Fruit fly (Drosophila melanogaster): ENCODE measurements around the gene CG42713.
A peak's percentile ranks its signal among the peaks of the same experiment; 100 is the strongest.

Gene CG42713

dm6 chr2L:8891140-8891539 lies at the start of gene CG42713:
Gene CG42713, plus strand, starts transcription at chr2L:8891440.
- no peak for TF ChIP-seq rgr (GFP tag; optimal IDR thresholded peaks at IDR 0.05)
- TF ChIP-seq lola (GFP tag; optimal IDR thresholded peaks at IDR 0.05) = no peak
- no peak for TF ChIP-seq Jra (GFP tag; optimal IDR thresholded peaks at IDR 0.05)
- no peak for TF ChIP-seq N (GFP tag; optimal IDR thresholded peaks at IDR 0.05)
- TF ChIP-seq Dfd (GFP tag; optimal IDR thresholded peaks at IDR 0.05) = no peak

dm6 chr2L:8841490-8842261 lies 49.6 kb upstream of the CG42713 start:
- no peak for TF ChIP-seq Sp1 (GFP tag; optimal IDR thresholded peaks at IDR 0.05)

dm6 chr2L:8842262-8842561 lies 49.0 kb upstream of the CG42713 start:
- TF ChIP-seq Hr78 (GFP tag; optimal IDR thresholded peaks at IDR 0.05) = no peak
- no peak for TF ChIP-seq Jra (GFP tag; optimal IDR thresholded peaks at IDR 0.05)
- no peak for TF ChIP-seq psq (GFP tag; optimal IDR thresholded peaks at IDR 0.05)

dm6 chr2L:8843593-8843992 lies 47.6 kb upstream of the CG42713 start:
- no peak for TF ChIP-seq rgr (GFP tag; optimal IDR thresholded peaks at IDR 0.05)
- TF ChIP-seq usp (GFP tag; optimal IDR thresholded peaks at IDR 0.05) = no peak
- TF ChIP-seq Vsx2 (GFP tag; optimal IDR thresholded peaks at IDR 0.05; ENCODE audit: partially characterized antibody) = no peak
- TF ChIP-seq Hr83 (GFP tag; optimal IDR thresholded peaks at IDR 0.05; ENCODE audit: poor library complexity, severe bottlenecking) = no peak
- TF ChIP-seq psq (GFP tag; optimal IDR thresholded peaks at IDR 0.05) = no peak
- no peak for TF ChIP-seq N (GFP tag; optimal IDR thresholded peaks at IDR 0.05)
- TF ChIP-seq brk (GFP tag; optimal IDR thresholded peaks at IDR 0.05) = no peak
- TF ChIP-seq lola (GFP tag; optimal IDR thresholded peaks at IDR 0.05) = no peak
- no peak for TF ChIP-seq HLH106 (tag; optimal IDR thresholded peaks at IDR 0.05)
- TF ChIP-seq CrebA (GFP tag; optimal IDR thresholded peaks at IDR 0.05; ENCODE audit: borderline replicate concordance) = no peak
- no peak for TF ChIP-seq sv (GFP tag; optimal IDR thresholded peaks at IDR 0.05)
- no peak for TF ChIP-seq Sp1 (GFP tag; optimal IDR thresholded peaks at IDR 0.05)
- no peak for TF ChIP-seq pan (optimal IDR thresholded peaks at IDR 0.05)
- no peak for TF ChIP-seq tai (GFP tag; optimal IDR thresholded peaks at IDR 0.05)
- TF ChIP-seq foxo (GFP tag; optimal IDR thresholded peaks at IDR 0.05) = no peak
- no peak for TF ChIP-seq CG9705 (GFP tag; optimal IDR thresholded peaks at IDR 0.05)
- TF ChIP-seq Rel (GFP tag; optimal IDR thresholded peaks at IDR 0.05) = no peak
- TF ChIP-seq Rel (tag; optimal IDR thresholded peaks at IDR 0.05) = no peak
- no peak for TF ChIP-seq ey (GFP tag; optimal IDR thresholded peaks at IDR 0.05)
- no peak for TF ChIP-seq CG32264 (GFP tag; optimal IDR thresholded peaks at IDR 0.05)
- TF ChIP-seq dsf (GFP tag; optimal IDR thresholded peaks at IDR 0.05; ENCODE audit: borderline replicate concordance) = no peak

- TF ChIP-seq Dfd (GFP tag; optimal IDR thresholded peaks at IDR 0.05) = no peak
- TF ChIP-seq OdsH (GFP tag; optimal IDR thresholded peaks at IDR 0.05) = no peak
- no peak for TF ChIP-seq brk (GFP tag; optimal IDR thresholded peaks at IDR 0.05)
- no peak for TF ChIP-seq Hnf4 (GFP tag; optimal IDR thresholded peaks at IDR 0.05)
- TF ChIP-seq tai (GFP tag; optimal IDR thresholded peaks at IDR 0.05) = no peak
- no peak for TF ChIP-seq rgr (GFP tag; optimal IDR thresholded peaks at IDR 0.05)
- no peak for TF ChIP-seq jim (GFP tag; optimal IDR thresholded peaks at IDR 0.05)
- TF ChIP-seq ey (GFP tag; optimal IDR thresholded peaks at IDR 0.05) = no peak
- TF ChIP-seq dl (GFP tag; optimal IDR thresholded peaks at IDR 0.05; ENCODE audit: insufficient read depth in 1 of 2, partially characterized antibody in 2 of 2) = no peak
- TF ChIP-seq psq (GFP tag; optimal IDR thresholded peaks at IDR 0.05) = no peak
- TF ChIP-seq N (GFP tag; optimal IDR thresholded peaks at IDR 0.05) = no peak
- no peak for TF ChIP-seq Myc (optimal IDR thresholded peaks at IDR 0.05)
- no peak for TF ChIP-seq Hr78 (GFP tag; optimal IDR thresholded peaks at IDR 0.05)
These were observed 46.5 kb upstream of the CG42713 start for dm6 chr2L:8844693-8845092.

- TF ChIP-seq Abd-B (GFP tag; optimal IDR thresholded peaks at IDR 0.05) (no peak), psq (GFP tag; optimal IDR thresholded peaks at IDR 0.05) (peak; percentile 49), sage (GFP tag; optimal IDR thresholded peaks at IDR 0.05) (no peak), foxo (GFP tag; optimal IDR thresholded peaks at IDR 0.05) (peak in 1 of 2 experiments; percentile 66), usp (GFP tag; optimal IDR thresholded peaks at IDR 0.05) (no peak), pan (optimal IDR thresholded peaks at IDR 0.05) (no peak), HLH106 (tag; optimal IDR thresholded peaks at IDR 0.05) (no peak), fru (GFP tag; optimal IDR thresholded peaks at IDR 0.05) (peak; percentile 5), Dfd (GFP tag; optimal IDR thresholded peaks at IDR 0.05) (no peak), Sp1 (GFP tag; optimal IDR thresholded peaks at IDR 0.05) (peak; percentile 8), OdsH (GFP tag; optimal IDR thresholded peaks at IDR 0.05) (peak; percentile 90), Hnf4 (GFP tag; optimal IDR thresholded peaks at IDR 0.05) (peak; percentile 89), sv (GFP tag; optimal IDR thresholded peaks at IDR 0.05) (peak; percentile 82), dl (GFP tag; optimal IDR thresholded peaks at IDR 0.05; ENCODE audit: insufficient read depth in 1 of 2, partially characterized antibody in 2 of 2) (no peak), N (GFP tag; optimal IDR thresholded peaks at IDR 0.05) (no peak), h (GFP tag; optimal IDR thresholded peaks at IDR 0.05) (peak; percentile 45), GATAd (GFP tag; optimal IDR thresholded peaks at IDR 0.05) (peak; percentile 70), Jra (GFP tag; optimal IDR thresholded peaks at IDR 0.05) (peak; percentile 93), woc (GFP tag; optimal IDR thresholded peaks at IDR 0.05) (no peak), rgr (GFP tag; optimal IDR thresholded peaks at IDR 0.05) (peak; percentile 95), ey (GFP tag; optimal IDR thresholded peaks at IDR 0.05) (peak; percentile 12), dsf (GFP tag; optimal IDR thresholded peaks at IDR 0.05; ENCODE audit: borderline replicate concordance) (peak; percentile 17), Hr78 (GFP tag; optimal IDR thresholded peaks at IDR 0.05) (no peak), Rel (GFP tag; optimal IDR thresholded peaks at IDR 0.05) (no peak), Rel (tag; optimal IDR thresholded peaks at IDR 0.05) (no peak), Myc (optimal IDR thresholded peaks at IDR 0.05) (no peak), lola (GFP tag; optimal IDR thresholded peaks at IDR 0.05) (no peak), br (GFP tag; optimal IDR thresholded peaks at IDR 0.05) (peak; percentile 74)
These were observed 45.3 kb upstream of the CG42713 start for dm6 chr2L:8845931-8846330.
